Fruit fly (Drosophila melanogaster) whole organism: ENCODE results near the gene Trm7-34.

Experiments used
- CG8478 ChIP-seq: fragments of >200 bp; optimal IDR thresholded peaks from 2 replicates; lab custom pipeline; 2018; ENCODE audit warnings: inconsistent platforms
- Dll ChIP-seq: fragments of >200 bp; optimal IDR thresholded peaks from 2 replicates; lab custom pipeline; 2017
- EcR ChIP-seq, 2 experiments: fragments of >200 bp; optimal IDR thresholded peaks; 2 replicates each; lab custom pipeline; 2017; ENCODE audit warnings: missing biosample characterization in 2 of 2, missing genetic modification characterization in 2 of 2, missing genetic modification reagents in 2 of 2
- pan ChIP-seq: fragments of >200 bp; optimal IDR thresholded peaks from 2 replicates; lab custom pipeline; 2017
- psq ChIP-seq: fragments of >200 bp; optimal IDR thresholded peaks from 2 replicates; lab custom pipeline; 2017
- usp ChIP-seq: fragments of >200 bp; optimal IDR thresholded peaks from 2 replicates; lab custom pipeline; 2017; ENCODE audit warnings: missing biosample characterization, missing genetic modification characterization, mixed read lengths

Gene Trm7-34

dm6 chr3R:21156572-21157480 is 23.1 kb upstream of the Trm7-34 start:
- TF ChIP-seq Dll (lab: Kevin White, UChicago) (no peak), pan (lab: Kevin White, UChicago) (no peak), usp (GFP tag; lab: Kevin White, UChicago) (no peak), CG8478 (lab: Kevin White, UChicago) (no peak), EcR (GFP tag; optimal IDR thresholded peaks at IDR 0.05; lab: Kevin White, UChicago) (no peak), psq (lab: Kevin White, UChicago) (no peak)

DNA sequence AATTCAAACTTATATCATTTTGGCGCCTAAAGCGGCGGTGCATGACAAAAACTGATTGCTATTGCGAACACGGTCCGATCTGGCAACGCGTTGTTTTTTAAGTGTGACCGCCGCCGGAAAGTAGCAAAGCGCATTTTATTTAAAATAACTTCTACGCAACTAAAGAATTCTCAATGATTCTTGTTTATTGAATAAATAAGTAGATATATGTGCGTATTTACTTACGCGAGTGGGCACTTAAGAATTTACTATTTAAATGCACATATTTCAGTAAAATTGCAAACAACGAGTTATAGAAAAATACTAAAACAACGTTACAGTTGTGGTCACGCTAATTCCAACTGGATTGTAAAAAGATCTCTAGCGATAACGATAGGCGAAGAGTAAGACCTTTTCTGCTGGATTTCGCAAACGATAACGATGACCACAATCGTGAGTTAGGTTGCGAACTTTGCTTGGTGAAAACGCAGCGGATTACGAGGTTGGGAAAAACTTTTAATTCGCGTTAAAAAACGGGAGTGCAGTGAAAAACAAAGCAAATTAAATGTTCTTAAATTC is 22.3 kb upstream of the Trm7-34 start:
- no peak for TF ChIP-seq psq (lab: Kevin White, UChicago)
- no peak for TF ChIP-seq usp (GFP tag; lab: Kevin White, UChicago)
- no peak for TF ChIP-seq CG8478 (lab: Kevin White, UChicago)
- no peak for TF ChIP-seq pan (lab: Kevin White, UChicago)
- TF ChIP-seq Dll (lab: Kevin White, UChicago): no peak
- no peak for TF ChIP-seq EcR (GFP tag; optimal IDR thresholded peaks at IDR 0.05; lab: Kevin White, UChicago)

DNA sequence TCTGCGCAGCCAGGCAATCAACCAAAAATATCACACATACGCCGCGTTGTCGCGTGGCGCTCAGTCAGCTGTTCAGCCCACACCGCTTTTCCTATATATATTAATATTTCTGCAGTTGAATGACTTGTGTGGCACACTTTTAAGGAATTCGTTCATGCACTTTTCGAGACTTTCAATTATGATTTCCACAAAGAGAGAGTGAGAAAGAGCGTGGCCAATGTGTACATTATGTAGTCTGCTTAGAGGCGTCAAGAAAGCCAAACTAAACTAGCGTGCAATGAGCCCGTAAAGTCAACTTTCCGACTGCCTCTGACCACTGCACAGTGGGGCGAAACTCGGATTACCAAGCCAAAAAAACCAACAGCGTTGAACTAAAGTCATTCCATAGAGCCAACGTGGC is 20.4 kb upstream of the Trm7-34 start:
- no peak for TF ChIP-seq EcR (GFP tag; optimal IDR thresholded peaks at IDR 0.05; lab: Kevin White, UChicago)
- TF ChIP-seq pan (lab: Kevin White, UChicago): no peak
- TF ChIP-seq usp (GFP tag; lab: Kevin White, UChicago): no peak
- no peak for TF ChIP-seq CG8478 (lab: Kevin White, UChicago)

DNA sequence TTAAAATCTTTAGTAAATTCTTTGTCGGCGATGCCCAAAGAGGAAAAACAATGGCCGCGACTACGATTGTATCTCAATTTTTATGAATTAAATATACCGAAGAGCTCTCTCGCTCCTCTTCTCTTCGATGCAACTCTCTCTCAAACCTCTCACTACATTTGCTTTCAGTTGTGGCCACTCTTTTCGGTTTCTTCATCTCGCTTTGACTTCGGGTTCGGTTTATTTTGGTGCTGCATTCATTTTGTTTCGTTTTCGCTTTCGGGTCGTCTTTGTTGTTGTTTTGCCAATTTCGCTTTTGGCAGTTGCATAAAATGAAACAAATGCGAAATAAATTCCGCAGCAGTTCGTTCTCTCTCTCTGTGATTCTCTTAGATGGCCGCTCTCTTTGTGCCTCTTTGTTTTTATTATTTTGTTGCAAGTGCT is 19.2 kb upstream of the Trm7-34 start:
- TF ChIP-seq pan (lab: Kevin White, UChicago) (no peak), psq (lab: Kevin White, UChicago) (no peak), CG8478 (lab: Kevin White, UChicago) (no peak), usp (GFP tag; lab: Kevin White, UChicago) (no peak), Dll (lab: Kevin White, UChicago) (no peak), EcR (GFP tag; optimal IDR thresholded peaks at IDR 0.05; lab: Kevin White, UChicago) (no peak)

- TF ChIP-seq psq (lab: Kevin White, UChicago) (no peak), CG8478 (lab: Kevin White, UChicago) (no peak), EcR (GFP tag; optimal IDR thresholded peaks at IDR 0.05; lab: Kevin White, UChicago) (no peak), usp (GFP tag; lab: Kevin White, UChicago) (no peak), pan (lab: Kevin White, UChicago) (no peak), Dll (lab: Kevin White, UChicago) (no peak)
Observed at dm6 chr3R:21151090-21151870, 17.6 kb upstream of the Trm7-34 start.

- TF ChIP-seq usp (GFP tag; lab: Kevin White, UChicago) (no peak), EcR (GFP tag; optimal IDR thresholded peaks at IDR 0.05; lab: Kevin White, UChicago) (no peak), Dll (lab: Kevin White, UChicago) (no peak), pan (lab: Kevin White, UChicago) (no peak), CG8478 (lab: Kevin White, UChicago) (no peak), psq (lab: Kevin White, UChicago) (no peak)
Observed at dm6 chr3R:21150090-21150489, 16.4 kb upstream of the Trm7-34 start.

- no peak for TF ChIP-seq usp (GFP tag; lab: Kevin White, UChicago)
Observed at dm6 chr3R:21141341-21141740, 7.7 kb upstream of the Trm7-34 start.

- TF ChIP-seq usp (GFP tag; lab: Kevin White, UChicago): no peak
- no peak for TF ChIP-seq EcR (GFP tag; optimal IDR thresholded peaks at IDR 0.05; lab: Kevin White, UChicago)
- TF ChIP-seq pan (lab: Kevin White, UChicago): no peak
- TF ChIP-seq psq (lab: Kevin White, UChicago): no peak
- TF ChIP-seq CG8478 (lab: Kevin White, UChicago): no peak
- no peak for TF ChIP-seq Dll (lab: Kevin White, UChicago)
Observed at dm6 chr3R:21140458-21140857, 6.8 kb upstream of the Trm7-34 start, which contains the start of gene SNF4Agamma. Gene SNF4Agamma, plus strand, starts transcription at chr3R:21140739.

DNA sequence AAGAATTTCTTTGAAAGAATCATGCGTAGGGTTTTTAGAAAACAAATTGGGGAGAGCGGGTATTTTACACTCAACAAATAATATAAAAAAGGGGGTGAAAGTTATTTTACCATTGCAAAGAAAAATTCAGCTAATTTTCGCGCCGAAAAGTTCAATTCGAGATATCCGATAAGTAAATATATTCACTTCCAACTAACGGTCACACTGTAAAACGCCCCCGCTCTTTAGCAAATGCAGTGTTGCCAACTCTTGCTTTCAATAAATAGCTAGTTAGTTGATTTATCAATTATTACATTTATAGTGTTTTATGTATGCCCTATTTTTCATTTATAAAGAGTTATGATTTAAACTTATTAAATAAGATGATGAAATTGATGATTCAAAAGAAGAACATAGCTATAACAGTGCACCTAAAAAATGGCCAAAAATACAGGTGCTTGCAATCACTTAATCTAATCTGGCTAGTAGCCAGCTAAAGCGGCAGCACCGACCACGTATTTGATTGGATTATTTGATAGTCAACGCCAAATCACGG is 4.6 kb upstream of the Trm7-34 start, which contains the start of gene meigo:
TSS of gene meigo (plus strand) at position 51 of the 535 bp plus-strand sequence.
- TF ChIP-seq usp (GFP tag; lab: Kevin White, UChicago) (no peak), Dll (lab: Kevin White, UChicago) (no peak), CG8478 (lab: Kevin White, UChicago) (no peak), EcR (GFP tag; optimal IDR thresholded peaks at IDR 0.05; lab: Kevin White, UChicago) (no peak), pan (lab: Kevin White, UChicago) (no peak), psq (lab: Kevin White, UChicago) (no peak)

DNA sequence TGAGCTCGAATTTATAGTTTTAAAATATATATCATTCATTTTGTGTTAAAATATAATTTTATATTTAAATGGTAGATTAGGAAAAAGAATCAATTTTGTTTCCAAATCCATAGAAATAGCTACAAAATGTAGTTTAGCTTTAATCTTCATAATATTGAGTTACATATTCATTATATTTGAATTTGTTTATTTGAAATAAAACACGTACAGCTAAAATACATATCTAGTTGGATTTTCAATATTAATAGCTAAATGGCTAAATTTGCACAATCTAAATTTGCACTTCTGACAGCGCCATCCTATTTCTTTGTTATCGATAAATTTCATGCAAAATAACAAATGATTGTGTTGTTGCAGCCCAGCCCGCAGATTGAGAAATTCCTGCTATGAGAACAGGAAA is 270 bp upstream of the Trm7-34 start, which contains the start of gene Usp8:
TSS of gene Usp8 (plus strand) at position 312 of the 400 bp plus-strand sequence.
- TF ChIP-seq usp (GFP tag; lab: Kevin White, UChicago): no peak
- no peak for TF ChIP-seq Dll (lab: Kevin White, UChicago)
- TF ChIP-seq pan (lab: Kevin White, UChicago): no peak
- TF ChIP-seq psq (lab: Kevin White, UChicago): no peak
- TF ChIP-seq CG8478 (lab: Kevin White, UChicago): no peak
- no peak for TF ChIP-seq EcR (GFP tag; optimal IDR thresholded peaks at IDR 0.05; lab: Kevin White, UChicago)
